Worm (Caenorhabditis elegans) whole organism, young adult: ENCODE measurements around the gene cyp-14A4.

Experiments used
- T07F8.4 ChIP-seq: sonication (generic microtip); optimal IDR thresholded peaks from 2 replicates; lab custom pipeline; 2016; ENCODE audit warnings: mild to moderate bottlenecking, missing genetic modification characterization, moderate library complexity, missing compliant biosample characterization
- ama-1 ChIP-seq, 3 experiments: fragments of 150-350 bp in 1 of 3; sonication (generic microtip) in 2 of 3; optimal IDR thresholded peaks; 2 replicates each; lab custom pipeline; 2014 to 2018; ENCODE audit warnings: missing biosample characterization in 2 of 3, missing genetic modification characterization in 2 of 3, missing genetic modification reagents in 2 of 3
- efl-1 ChIP-seq: fragments of 150-350 bp; optimal IDR thresholded peaks from 2 replicates; lab custom pipeline; 2014; ENCODE audit warnings: missing biosample characterization, missing genetic modification reagents, missing genetic modification characterization
- lir-1 ChIP-seq: fragments of 200-800 bp; sonication (Bioruptor generic); conservative IDR thresholded peaks from 2 replicates; pipeline ENCODE4 v1.3.6; 2022; ENCODE audit warnings: missing genetic modification reagents, missing genetic modification characterization, missing compliant biosample characterization
- lsl-1 ChIP-seq: fragments of 200-800 bp; sonication (Bioruptor generic); optimal IDR thresholded peaks from 2 replicates; lab custom pipeline; 2018; ENCODE audit warnings: mild to moderate bottlenecking, missing genetic modification characterization, moderate library complexity, missing compliant biosample characterization
- pha-4 ChIP-seq: fragments of 150-350 bp; sonication (generic microtip); optimal IDR thresholded peaks from 2 replicates; lab custom pipeline; 2014; ENCODE audit warnings: missing biosample characterization, missing genetic modification reagents, missing genetic modification characterization
- snpc-1.3 ChIP-seq: sonication (generic microtip); optimal IDR thresholded peaks from 2 replicates; lab custom pipeline; 2017; ENCODE audit warnings: missing genetic modification characterization, mild to moderate bottlenecking, missing compliant biosample characterization, antibody characterized with exemption, moderate library complexity, missing genotype, missing genetic modification reagents; ENCODE audit not compliant: insufficient read depth
- ztf-25 ChIP-seq: fragments of 200-800 bp; sonication (Bioruptor generic); IDR thresholded peaks from 2 replicates; pipeline ENCODE4 v1.3.6; 2022; ENCODE audit warnings: missing genetic modification reagents, missing genetic modification characterization, missing compliant biosample characterization

- TF ChIP-seq ama-1 (optimal IDR thresholded peaks at IDR 0.05; lab: Kevin White, UChicago): no peak
- no peak for TF ChIP-seq ama-1 (GFP tag; optimal IDR thresholded peaks at IDR 0.05; lab: Kevin White, UChicago)
- TF ChIP-seq pha-4 (tag; lab: Kevin White, UChicago): no peak
- TF ChIP-seq ztf-25 (GFP tag; lab: Robert Waterston, UW): no peak
- no peak for TF ChIP-seq snpc-1.3 (tag; lab: Kevin White, UChicago)
- TF ChIP-seq efl-1 (GFP tag; lab: Kevin White, UChicago): no peak
- no peak for TF ChIP-seq lir-1 (GFP tag; lab: Robert Waterston, UW)
- no peak for TF ChIP-seq T07F8.4 (tag; lab: Kevin White, UChicago)
- no peak for TF ChIP-seq lsl-1 (GFP tag; lab: Kevin White, UChicago)
Observed at ce11 chrX:13300503-13300902, 16.5 kb upstream of the cyp-14A4 start, which contains the start of gene srd-39.
